Fruit fly (Drosophila melanogaster) whole organism, embryonic: ENCODE measurements around the gene CAH3.

Source experiments
- Adf1 ChIP-seq: fragments of 200-800 bp; sonication (Bioruptor generic); IDR thresholded peaks from 2 replicates; pipeline ENCODE4 v1.3.6; 2022; ENCODE audit warnings: missing biosample characterization, missing genetic modification characterization
- Asciz ChIP-seq: fragments of 200-800 bp; sonication (Bioruptor generic); optimal IDR thresholded peaks from 2 replicates; lab custom pipeline; 2017; ENCODE audit warnings: missing biosample characterization, mild to moderate bottlenecking, missing genetic modification characterization, missing genetic modification reagents
- CG10565 ChIP-seq: fragments of 200-800 bp; sonication (Bioruptor generic); optimal IDR thresholded peaks from 3 replicates; lab custom pipeline; 2016; ENCODE audit warnings: missing biosample characterization, mild to moderate bottlenecking, missing genetic modification characterization
- CG11456 ChIP-seq: fragments of 200-800 bp; sonication (Bioruptor generic); IDR thresholded peaks from 3 replicates; pipeline ENCODE4 v1.3.6; 2022; ENCODE audit warnings: missing biosample characterization, missing genetic modification characterization
- CG12236 ChIP-seq: fragments of 200-800 bp; sonication (Bioruptor generic); optimal IDR thresholded peaks from 2 replicates; lab custom pipeline; 2016; ENCODE audit warnings: missing biosample characterization, missing genetic modification characterization
- CG14667 ChIP-seq: fragments of 200-800 bp; sonication (Bioruptor generic); IDR thresholded peaks from 2 replicates; pipeline ENCODE4 v1.3.6; 2022; ENCODE audit warnings: missing biosample characterization, missing genetic modification characterization
- CG15073 ChIP-seq: fragments of 200-800 bp; sonication (Bioruptor generic); optimal IDR thresholded peaks from 2 replicates; lab custom pipeline; 2016; ENCODE audit warnings: missing biosample characterization, missing genetic modification characterization
- CG15269 ChIP-seq: fragments of 200-800 bp; sonication (Bioruptor generic); optimal IDR thresholded peaks from 2 replicates; lab custom pipeline; 2018; ENCODE audit warnings: missing biosample characterization, mild to moderate bottlenecking, missing genetic modification characterization, moderate library complexity
- CG1529 ChIP-seq: fragments of 200-800 bp; sonication (Bioruptor generic); optimal IDR thresholded peaks from 3 replicates; lab custom pipeline; 2018; ENCODE audit warnings: missing biosample characterization, missing genetic modification characterization
- CG1602 ChIP-seq: fragments of 200-800 bp; sonication (Bioruptor generic); optimal IDR thresholded peaks from 3 replicates; lab custom pipeline; 2016; ENCODE audit warnings: missing biosample characterization, missing genetic modification characterization
- CG16863 ChIP-seq: fragments of 200-800 bp; sonication (Bioruptor generic); optimal IDR thresholded peaks from 3 replicates; lab custom pipeline; 2016; ENCODE audit warnings: missing biosample characterization, missing genetic modification characterization
- CG2199 ChIP-seq: fragments of 200-800 bp; sonication (Bioruptor generic); IDR thresholded peaks from 3 replicates; pipeline ENCODE4 v1.3.6; 2022; ENCODE audit warnings: missing biosample characterization, missing genetic modification characterization
- CG2678 ChIP-seq: fragments of 200-800 bp; sonication (Bioruptor generic); optimal IDR thresholded peaks from 3 replicates; lab custom pipeline; 2019; ENCODE audit warnings: missing biosample characterization, mild to moderate bottlenecking, missing genetic modification characterization, moderate library complexity
- CG2712 ChIP-seq: fragments of 200-800 bp; optimal IDR thresholded peaks from 3 replicates; lab custom pipeline; 2019; ENCODE audit warnings: missing biosample characterization, mild to moderate bottlenecking, missing genetic modification characterization, moderate library complexity
- CG2889 ChIP-seq: fragments of 200-800 bp; sonication (Bioruptor generic); IDR thresholded peaks from 3 replicates; pipeline ENCODE4 v1.3.6; 2022; ENCODE audit warnings: missing biosample characterization, missing genetic modification characterization
- CG30020 ChIP-seq: fragments of 200-800 bp; optimal IDR thresholded peaks from 2 replicates; lab custom pipeline; 2019; ENCODE audit warnings: missing biosample characterization, mild to moderate bottlenecking, missing genetic modification characterization, moderate library complexity
- CG31224 ChIP-seq: fragments of 200-800 bp; sonication (Bioruptor generic); IDR thresholded peaks from 2 replicates; pipeline ENCODE4 v1.3.6; 2022; ENCODE audit warnings: missing biosample characterization, missing genetic modification characterization
- CG31365 ChIP-seq: fragments of 200-800 bp; sonication (Bioruptor generic); optimal IDR thresholded peaks from 2 replicates; lab custom pipeline; 2018; ENCODE audit warnings: missing biosample characterization, mild to moderate bottlenecking, missing genetic modification characterization
- CG31441 ChIP-seq: fragments of 200-800 bp; sonication (Bioruptor generic); IDR thresholded peaks from 2 replicates; pipeline ENCODE4 v1.3.6; 2022; ENCODE audit warnings: missing biosample characterization, missing genetic modification characterization
- CG3407 ChIP-seq: fragments of 200-800 bp; sonication (Bioruptor generic); optimal IDR thresholded peaks from 2 replicates; lab custom pipeline; 2018; ENCODE audit warnings: missing biosample characterization, mild to moderate bottlenecking, missing genetic modification characterization
- CG3995 ChIP-seq: fragments of 200-800 bp; sonication (Bioruptor generic); optimal IDR thresholded peaks from 3 replicates; lab custom pipeline; 2016; ENCODE audit warnings: missing biosample characterization, missing genetic modification characterization
- CG43689 ChIP-seq: fragments of 200-800 bp; sonication (Bioruptor generic); IDR thresholded peaks from 2 replicates; pipeline ENCODE4 v1.3.6; 2022; ENCODE audit warnings: missing biosample characterization, missing genetic modification characterization
- CG6254 ChIP-seq: fragments of 200-800 bp; sonication (Bioruptor generic); optimal IDR thresholded peaks from 3 replicates; lab custom pipeline; 2017; ENCODE audit warnings: mild to moderate bottlenecking, missing biosample characterization, missing genetic modification reagents, missing genetic modification characterization
- CG6791 ChIP-seq: fragments of 200-800 bp; sonication (Bioruptor generic); IDR thresholded peaks from 3 replicates; pipeline ENCODE4 v1.3.6; 2022; ENCODE audit warnings: missing biosample characterization, missing genetic modification characterization; ENCODE audit not compliant: partially characterized antibody
- CG7271 ChIP-seq: fragments of 200-800 bp; sonication (Bioruptor generic); optimal IDR thresholded peaks from 2 replicates; lab custom pipeline; 2018; ENCODE audit warnings: missing biosample characterization, mild to moderate bottlenecking, missing genetic modification characterization, moderate library complexity
- CG7556 ChIP-seq: fragments of 200-800 bp; sonication (Bioruptor generic); optimal IDR thresholded peaks from 2 replicates; lab custom pipeline; 2017; ENCODE audit warnings: missing biosample characterization, mild to moderate bottlenecking, missing genetic modification characterization
- CG8089 ChIP-seq: fragments of 200-800 bp; sonication (Bioruptor generic); optimal IDR thresholded peaks from 3 replicates; lab custom pipeline; 2016; ENCODE audit warnings: missing biosample characterization, missing genetic modification characterization
- Dip2 ChIP-seq: fragments of 200-800 bp; sonication (Bioruptor generic); IDR thresholded peaks from 2 replicates; pipeline ENCODE4 v1.3.6; 2022; ENCODE audit warnings: missing biosample characterization, missing genetic modification characterization
- Dll ChIP-seq: fragments of 200-800 bp; sonication (Bioruptor generic); IDR thresholded peaks from 4 replicates; pipeline ENCODE4 v1.3.6; 2022; ENCODE audit warnings: missing biosample characterization, missing genetic modification characterization; ENCODE audit not compliant: partially characterized antibody
- Hmx ChIP-seq: fragments of 200-800 bp; sonication (Bioruptor generic); optimal IDR thresholded peaks from 2 replicates; lab custom pipeline; 2016; ENCODE audit warnings: missing biosample characterization, missing genetic modification characterization
- Oaz ChIP-seq: fragments of 200-800 bp; sonication (Bioruptor generic); IDR thresholded peaks from 2 replicates; pipeline ENCODE4 v1.3.6; 2022; ENCODE audit warnings: missing biosample characterization, missing genetic modification characterization
- Pdp1 ChIP-seq, 2 experiments: fragments of 200-800 bp; sonication (Bioruptor generic); optimal IDR thresholded peaks; 3 replicates each; lab custom pipeline; 2016; ENCODE audit warnings: missing biosample characterization in 2 of 2, missing genetic modification characterization in 2 of 2, mild to moderate bottlenecking in 1 of 2, moderate library complexity in 1 of 2
- da ChIP-seq: fragments of 200-800 bp; sonication (Bioruptor generic); optimal IDR thresholded peaks from 2 replicates; lab custom pipeline; 2016; ENCODE audit warnings: missing biosample characterization, missing genetic modification characterization
- disco-r ChIP-seq: fragments of 200-800 bp; sonication (Bioruptor generic); optimal IDR thresholded peaks from 2 replicates; lab custom pipeline; 2016; ENCODE audit warnings: missing biosample characterization, missing genetic modification characterization
- fd64A ChIP-seq: fragments of 200-800 bp; sonication (Bioruptor generic); optimal IDR thresholded peaks from 3 replicates; lab custom pipeline; 2018; ENCODE audit warnings: missing biosample characterization, mild to moderate bottlenecking, missing genetic modification characterization
- fd96Cb ChIP-seq: fragments of 200-800 bp; sonication (Bioruptor generic); optimal IDR thresholded peaks from 2 replicates; lab custom pipeline; 2018; ENCODE audit warnings: missing biosample characterization, mild to moderate bottlenecking, missing genetic modification characterization, moderate library complexity
- gem ChIP-seq: fragments of 200-800 bp; sonication (Bioruptor generic); optimal IDR thresholded peaks from 2 replicates; lab custom pipeline; 2019; ENCODE audit warnings: missing biosample characterization, mild to moderate bottlenecking, missing genetic modification characterization, moderate library complexity
- lov ChIP-seq, 2 experiments: fragments of 200-800 bp in 1 of 2; fragments of >200 bp in 1 of 2; sonication (Bioruptor generic) in 1 of 2; IDR thresholded peaks in 1 of 2; optimal IDR thresholded peaks in 1 of 2; 2 replicates in 1 of 2; 3 replicates in 1 of 2; pipeline versions ENCODE4 v1.3.6 to Lab custom; 2017 to 2022; ENCODE audit warnings: missing biosample characterization in 1 of 2, missing genetic modification characterization in 1 of 2
- maf-S ChIP-seq: fragments of 200-800 bp; sonication (Bioruptor generic); optimal IDR thresholded peaks from 2 replicates; lab custom pipeline; 2016; ENCODE audit warnings: missing biosample characterization, missing genetic modification characterization
- nmo ChIP-seq: fragments of 200-800 bp; sonication (Bioruptor generic); optimal IDR thresholded peaks from 2 replicates; lab custom pipeline; 2018; ENCODE audit warnings: missing biosample characterization, mild to moderate bottlenecking, missing genetic modification characterization, moderate library complexity
- pfk ChIP-seq: fragments of 200-800 bp; sonication (Bioruptor generic); optimal IDR thresholded peaks from 2 replicates; lab custom pipeline; 2018; ENCODE audit warnings: missing biosample characterization, mild to moderate bottlenecking, missing genetic modification characterization, moderate library complexity
- prd ChIP-seq, 3 experiments: fragments of >200 bp in 2 of 3; fragments of 200-800 bp in 1 of 3; sonication (Bioruptor generic) in 1 of 3; optimal IDR thresholded peaks in 2 of 3; IDR thresholded peaks in 1 of 3; 2 replicates in 2 of 3; 3 replicates in 1 of 3; pipeline versions ENCODE4 v1.3.6 to Lab custom; 2017 to 2022; ENCODE audit warnings: missing biosample characterization in 1 of 3, missing genetic modification characterization in 1 of 3
- rib ChIP-seq: fragments of 200-800 bp; sonication (Bioruptor generic); IDR thresholded peaks from 2 replicates; pipeline ENCODE4 v1.3.6; 2022; ENCODE audit warnings: missing biosample characterization, missing genetic modification characterization
- row ChIP-seq: fragments of 200-800 bp; sonication (Bioruptor generic); IDR thresholded peaks from 3 replicates; pipeline ENCODE4 v1.3.6; 2022; ENCODE audit warnings: missing biosample characterization, missing genetic modification characterization
- run ChIP-seq: fragments of 200-800 bp; sonication (Bioruptor generic); optimal IDR thresholded peaks from 3 replicates; lab custom pipeline; 2018; ENCODE audit warnings: missing biosample characterization, mild to moderate bottlenecking, missing genetic modification characterization
- sc ChIP-seq, 3 experiments: fragments of >200 bp in 2 of 3; fragments of 200-800 bp in 1 of 3; sonication (Bioruptor generic) in 1 of 3; optimal IDR thresholded peaks; 2 replicates in 2 of 3; 3 replicates in 1 of 3; lab custom pipeline; 2017; ENCODE audit warnings: mild to moderate bottlenecking in 1 of 3, missing biosample characterization in 1 of 3, missing genetic modification characterization in 1 of 3, missing genetic modification reagents in 1 of 3
- sug ChIP-seq: fragments of 200-800 bp; optimal IDR thresholded peaks from 2 replicates; lab custom pipeline; 2019; ENCODE audit warnings: missing biosample characterization, mild to moderate bottlenecking, missing genetic modification characterization, moderate library complexity
- tin ChIP-seq: fragments of 200-800 bp; sonication (Bioruptor generic); optimal IDR thresholded peaks from 3 replicates; lab custom pipeline; 2016; ENCODE audit warnings: missing biosample characterization, missing genetic modification characterization
- usp ChIP-seq: fragments of >200 bp; optimal IDR thresholded peaks from 2 replicates; lab custom pipeline; 2017; ENCODE audit warnings: missing biosample characterization, missing genetic modification characterization

The CAH3 gene

DNA sequence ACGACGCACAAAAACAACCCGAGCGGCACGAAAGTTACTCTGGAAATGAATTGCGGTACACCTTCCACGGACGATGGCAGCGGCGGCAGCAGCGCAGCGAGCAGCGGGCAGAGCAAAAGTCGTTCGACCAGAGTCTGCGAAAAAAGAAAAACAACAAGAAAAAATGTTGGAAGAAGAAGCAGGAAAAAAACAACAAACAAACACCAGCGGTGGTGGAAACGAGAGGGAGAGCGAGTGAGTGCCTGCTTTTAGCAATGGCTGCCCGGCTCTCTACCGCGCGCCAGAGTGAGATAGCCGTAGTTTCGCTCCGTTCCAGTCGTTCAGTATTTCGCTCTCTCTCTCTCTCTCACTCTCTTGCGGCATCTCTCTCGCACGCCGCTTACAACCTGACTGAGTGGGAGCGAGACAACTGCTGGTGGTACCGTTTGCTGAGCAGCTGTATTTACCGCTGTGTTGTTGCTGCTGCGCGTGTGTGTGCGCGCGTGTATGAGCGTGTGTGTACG, 30.4 kb upstream of the CAH3 start, which contains the start of gene oc (continued):
- no peak for TF ChIP-seq prd (optimal IDR thresholded peaks at IDR 0.05; lab: Kevin White, UChicago)
- TF ChIP-seq prd (GFP tag; IDR thresholded peaks at IDR 0.05; lab: Robert Waterston, UW), result no peak; the same call in 2 of the 3 replicates
- TF ChIP-seq Asciz (GFP tag; lab: Kevin White, UChicago), result no peak
- TF ChIP-seq CG31224 (GFP tag; lab: Robert Waterston, UW), result no peak
- TF ChIP-seq CG15269 (tag; lab: Kevin White, UChicago), result no peak
- no peak for TF ChIP-seq CG6254 (GFP tag; lab: Kevin White, UChicago)
- no peak for TF ChIP-seq CG43689
- no peak for TF ChIP-seq CG7556 (GFP tag; lab: Kevin White, UChicago)
- peak; percentile 24; the same call in 1 of the 2 replicates for TF ChIP-seq rib
- no peak for TF ChIP-seq CG16863
- no peak for TF ChIP-seq CG7271 (tag; lab: Kevin White, UChicago)
- no peak for TF ChIP-seq usp
- peak; percentile 95 for TF ChIP-seq da (GFP tag; lab: Kevin White, UChicago)
- TF ChIP-seq CG1602, result no peak
- no peak for TF ChIP-seq CG14667 (GFP tag; lab: Robert Waterston, UW)
- TF ChIP-seq CG3407 (GFP tag; lab: Kevin White, UChicago), result no peak
- TF ChIP-seq Dip2, result no peak
- no peak for TF ChIP-seq sc (optimal IDR thresholded peaks at IDR 0.05; lab: Kevin White, UChicago)
- TF ChIP-seq sc (GFP tag; optimal IDR thresholded peaks at IDR 0.05; lab: Kevin White, UChicago), result peak; percentile 41
- TF ChIP-seq lov (optimal IDR thresholded peaks at IDR 0.05; lab: Kevin White, UChicago), result no peak
- TF ChIP-seq lov (GFP tag; IDR thresholded peaks at IDR 0.05; lab: Robert Waterston, UW), result 0 out of 3 replicates have a peak, but pooled peaks have one; percentile 64
- TF ChIP-seq gem, result no peak
- TF ChIP-seq pfk (GFP tag; lab: Kevin White, UChicago), result no peak
- TF ChIP-seq Adf1 (GFP tag; lab: Robert Waterston, UW), result peak; percentile 90
- TF ChIP-seq fd64A (GFP tag; lab: Kevin White, UChicago), result no peak
- no peak for TF ChIP-seq CG31441 (GFP tag; lab: Robert Waterston, UW)
- TF ChIP-seq CG2889 (GFP tag; lab: Robert Waterston, UW), result no peak
- TF ChIP-seq Hmx (GFP tag; lab: Kevin White, UChicago), result no peak
- no peak for TF ChIP-seq CG12236 (GFP tag; lab: Kevin White, UChicago)
- no peak for TF ChIP-seq row (GFP tag; lab: Robert Waterston, UW)
- TF ChIP-seq CG10565 (GFP tag; lab: Kevin White, UChicago), result no peak
- no peak for TF ChIP-seq CG2712
- no peak for TF ChIP-seq CG31365 (tag; lab: Kevin White, UChicago)
- no peak for TF ChIP-seq CG3995 (GFP tag; lab: Kevin White, UChicago)
- TF ChIP-seq disco-r, result peak; percentile 44
- no peak for TF ChIP-seq maf-S
- TF ChIP-seq CG30020 (tag; lab: Kevin White, UChicago), result no peak
- TF ChIP-seq Pdp1 (GFP tag; optimal IDR thresholded peaks at IDR 0.05; lab: Kevin White, UChicago), result no peak
- TF ChIP-seq CG15073 (GFP tag; lab: Kevin White, UChicago), result no peak
- peak; percentile 33; the same call in 1 of the 3 replicates for TF ChIP-seq CG6791 (GFP tag; lab: Robert Waterston, UW)
- TF ChIP-seq CG1529 (GFP tag; lab: Kevin White, UChicago), result no peak
- peak; percentile 12 for TF ChIP-seq sug (tag; lab: Kevin White, UChicago)
- peak; percentile 70 for TF ChIP-seq nmo
- TF ChIP-seq CG8089 (GFP tag; lab: Kevin White, UChicago), result no peak
- peak; percentile 45; the same call in 1 of the 3 replicates for TF ChIP-seq CG2199
- peak; percentile 18; the same call in 1 of the 2 replicates for TF ChIP-seq Oaz (GFP tag; lab: Robert Waterston, UW)
- no peak for TF ChIP-seq CG2678 (tag; lab: Kevin White, UChicago)
- no peak for TF ChIP-seq CG11456 (GFP tag; lab: Robert Waterston, UW)
- TF ChIP-seq run (tag; lab: Kevin White, UChicago), result no peak
- no peak for TF ChIP-seq Dll (GFP tag; lab: Robert Waterston, UW)
- no peak for TF ChIP-seq fd96Cb
- TF ChIP-seq tin (GFP tag; lab: Kevin White, UChicago), result no peak
